Fruit fly (Drosophila melanogaster) whole organism, adult: Measurements from ENCODE around the gene sle.

Source experiments
- CG12768 ChIP-seq: fragments of 200-800 bp; sonication (Bioruptor generic); optimal IDR thresholded peaks from 2 replicates; lab custom pipeline; 2017; ENCODE audit warnings: missing biosample characterization, missing genetic modification characterization, mild to moderate bottlenecking, moderate library complexity, missing genetic modification reagents
- CG14711 ChIP-seq: fragments of 200-800 bp; sonication (Bioruptor generic); optimal IDR thresholded peaks from 2 replicates; lab custom pipeline; 2018; ENCODE audit warnings: missing biosample characterization, mild to moderate bottlenecking, missing genetic modification characterization, moderate library complexity
- CG33017 ChIP-seq: fragments of 200-800 bp; sonication (Bioruptor generic); optimal IDR thresholded peaks from 2 replicates; lab custom pipeline; 2018; ENCODE audit warnings: missing biosample characterization, mild to moderate bottlenecking, missing genetic modification characterization, moderate library complexity
- CG5204 ChIP-seq: fragments of 200-800 bp; sonication (Bioruptor generic); optimal IDR thresholded peaks from 2 replicates; lab custom pipeline; 2016; ENCODE audit warnings: missing biosample characterization, missing genetic modification characterization
- Clk ChIP-seq: fragments of 200-800 bp; sonication (Bioruptor generic); optimal IDR thresholded peaks from 2 replicates; lab custom pipeline; 2017; ENCODE audit warnings: missing biosample characterization, missing genetic modification characterization
- cnc ChIP-seq, 2 experiments: fragments of >200 bp; optimal IDR thresholded peaks; 2 replicates each; lab custom pipeline; 2017
- pad ChIP-seq: fragments of 200-800 bp; sonication (Bioruptor generic); optimal IDR thresholded peaks from 3 replicates; lab custom pipeline; 2017; ENCODE audit warnings: missing biosample characterization, missing genetic modification characterization, mild to moderate bottlenecking, moderate library complexity, missing genetic modification reagents

DNA sequence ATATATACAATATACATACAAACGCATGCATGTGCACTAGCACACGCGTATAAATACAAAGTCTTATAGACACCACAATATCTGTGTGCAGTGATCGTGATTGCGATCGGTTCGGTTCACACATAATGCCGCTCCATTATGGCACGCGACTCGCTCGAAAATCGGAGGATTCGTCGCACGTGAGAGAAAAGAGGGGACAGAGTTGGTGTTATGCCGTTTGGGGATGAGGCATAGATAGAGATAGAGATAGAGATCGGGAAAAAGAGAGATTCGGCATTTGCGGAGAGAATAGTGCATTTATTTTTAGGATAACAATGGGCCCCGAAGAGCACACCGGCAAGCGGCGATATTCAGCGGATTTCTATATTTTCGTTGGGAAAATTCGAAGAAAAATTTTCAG, 48.7 kb upstream of the sle start:
- TF ChIP-seq CG5204 (GFP tag; lab: Kevin White, UChicago) (no peak), Clk (GFP tag; lab: Kevin White, UChicago) (no peak), CG33017 (tag; lab: Kevin White, UChicago) (no peak), pad (GFP tag; lab: Kevin White, UChicago) (no peak), cnc (optimal IDR thresholded peaks at IDR 0.05; lab: Kevin White, UChicago) (no peak), CG14711 (tag; lab: Kevin White, UChicago) (no peak), CG12768 (no peak)
